Fruit fly (Drosophila melanogaster): Measurements from ENCODE around the gene Cyt-c-d.

Gene Cyt-c-d

DNA sequence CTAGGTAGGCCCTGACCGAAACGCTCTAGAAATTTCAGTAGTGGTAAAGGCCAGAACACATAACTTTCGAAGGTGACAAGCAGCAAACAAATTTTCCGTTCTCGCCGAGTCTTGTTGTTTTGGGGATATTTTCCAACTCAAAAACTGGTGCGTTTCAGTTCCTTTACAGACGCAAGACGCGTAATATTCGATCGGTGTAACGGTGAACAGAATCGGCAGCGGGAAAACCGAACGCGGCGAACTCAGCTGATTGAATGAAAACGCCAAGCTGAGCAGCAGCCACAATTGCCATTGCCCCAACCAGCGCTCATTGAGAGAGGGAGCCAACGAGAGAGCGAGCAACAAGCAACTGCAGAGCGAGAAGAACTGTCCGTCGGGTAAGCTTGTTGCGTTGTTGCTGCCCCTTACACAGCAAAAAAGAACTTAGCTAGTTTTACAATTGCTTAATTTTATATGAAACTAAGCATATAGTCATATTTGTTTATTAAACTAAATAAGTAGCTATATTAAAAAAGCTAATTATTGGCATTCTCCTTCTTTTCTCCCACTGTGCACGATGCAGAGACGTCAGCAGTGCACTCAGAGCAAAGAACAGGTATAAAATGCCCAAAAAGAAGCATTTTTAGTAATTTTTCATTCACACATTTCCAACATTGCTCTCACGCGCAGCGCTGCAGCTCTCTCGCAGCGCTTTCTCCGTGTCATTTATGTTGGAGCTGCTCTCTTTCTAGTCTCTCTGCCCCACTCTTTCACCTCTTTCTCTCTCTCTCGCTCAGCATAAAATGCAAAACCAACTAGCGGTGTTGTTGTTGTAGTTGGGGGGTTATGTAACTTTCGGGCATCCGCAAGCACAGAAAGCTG is at the start of gene Cyt-c-d, which contains the start of gene CG31808:
Gene Cyt-c-d, plus strand, starts transcription at position 51 of the 861 bp plus-strand sequence.
Gene CG31808, minus strand, starts transcription at position 355 of the 861 bp plus-strand sequence.
- peak; percentile 96 for TF ChIP-seq Snoo (tag; optimal IDR thresholded peaks at IDR 0.05)
- peak; percentile 98 for TF ChIP-seq Pif1B (GFP tag; optimal IDR thresholded peaks at IDR 0.05)
- TF ChIP-seq EcR (GFP tag; optimal IDR thresholded peaks at IDR 0.05): peak; percentile 32
- TF ChIP-seq CG8159 (tag; optimal IDR thresholded peaks at IDR 0.05): peak; percentile 94
- TF ChIP-seq CG34367 (tag; optimal IDR thresholded peaks at IDR 0.05): peak; percentile 93
- peak; percentile 97 for TF ChIP-seq rn (GFP tag; IDR thresholded peaks at IDR 0.05)
- peak; percentile 98 for TF ChIP-seq Pif1A (GFP tag; optimal IDR thresholded peaks at IDR 0.05)
- TF ChIP-seq Ets98B (GFP tag; IDR thresholded peaks at IDR 0.05): peak; percentile 99
- TF ChIP-seq CG12605 (GFP tag; IDR thresholded peaks at IDR 0.05): peak; percentile 99
- peak; percentile 95 for TF ChIP-seq CG9948 (tag; optimal IDR thresholded peaks at IDR 0.05)
- TF ChIP-seq CG8301 (tag; optimal IDR thresholded peaks at IDR 0.05): peak; percentile 99
- TF ChIP-seq CG10348 (GFP tag; IDR thresholded peaks at IDR 0.05): peak; percentile 95
- peak; percentile 89 for TF ChIP-seq D1 (tag; optimal IDR thresholded peaks at IDR 0.05)
- TF ChIP-seq CG4496 (GFP tag; IDR thresholded peaks at IDR 0.05): no peak; the same call in 2 of the 3 replicates
- TF ChIP-seq gl (tag; optimal IDR thresholded peaks at IDR 0.05): peak; percentile 85
- peak; percentile 82 for TF ChIP-seq CG13204 (GFP tag; optimal IDR thresholded peaks at IDR 0.05)
- peak; percentile 95 for TF ChIP-seq CG17806 (tag; optimal IDR thresholded peaks at IDR 0.05)
- TF ChIP-seq CG32121 (GFP tag; IDR thresholded peaks at IDR 0.05): peak; percentile 99
- peak; percentile 99 for TF ChIP-seq CG14655 (GFP tag; optimal IDR thresholded peaks at IDR 0.05)
- TF ChIP-seq fd96Ca (GFP tag; IDR thresholded peaks at IDR 0.05): peak; percentile 99
- TF ChIP-seq CG15710 (tag; optimal IDR thresholded peaks at IDR 0.05): peak; percentile 94

DNA sequence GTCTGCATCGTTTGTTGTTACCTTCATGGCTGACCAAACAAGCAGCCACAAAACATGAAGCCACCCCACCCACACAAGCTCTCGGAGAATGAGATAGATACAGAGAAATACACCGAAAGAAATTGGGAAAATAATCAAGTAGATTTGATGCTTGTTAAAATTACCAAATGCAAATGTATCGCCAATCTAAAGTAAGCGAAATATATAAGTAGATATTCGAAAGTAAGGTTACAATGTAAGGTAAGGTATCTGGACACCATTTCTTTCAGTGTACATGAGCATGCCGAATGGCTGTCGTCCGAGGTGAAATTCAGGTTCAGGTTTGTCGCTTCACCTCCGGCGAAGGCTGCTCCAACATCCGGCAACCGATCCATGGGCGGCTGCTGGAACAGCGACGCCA is 43.4 kb upstream of the Cyt-c-d start:
- TF ChIP-seq CG15710 (tag; optimal IDR thresholded peaks at IDR 0.05) (peak; percentile 50), CG32121 (GFP tag; IDR thresholded peaks at IDR 0.05) (peak; percentile 32; the same call in 1 of the 2 replicates), CG12605 (GFP tag; IDR thresholded peaks at IDR 0.05) (no peak), CG17806 (tag; optimal IDR thresholded peaks at IDR 0.05) (peak; percentile 48), CG10348 (GFP tag; IDR thresholded peaks at IDR 0.05) (peak; percentile 31; the same call in 1 of the 2 replicates), CG8301 (tag; optimal IDR thresholded peaks at IDR 0.05) (peak; percentile 55), CG8159 (tag; optimal IDR thresholded peaks at IDR 0.05) (peak; percentile 56), CG34367 (tag; optimal IDR thresholded peaks at IDR 0.05) (peak; percentile 39), Pif1A (GFP tag; optimal IDR thresholded peaks at IDR 0.05) (no peak), CG13204 (GFP tag; optimal IDR thresholded peaks at IDR 0.05) (no peak), CG9948 (tag; optimal IDR thresholded peaks at IDR 0.05) (no peak), CG14655 (GFP tag; optimal IDR thresholded peaks at IDR 0.05) (peak; percentile 59), fd96Ca (GFP tag; IDR thresholded peaks at IDR 0.05) (no peak), D1 (tag; optimal IDR thresholded peaks at IDR 0.05) (no peak), Snoo (tag; optimal IDR thresholded peaks at IDR 0.05) (no peak), Pif1B (GFP tag; optimal IDR thresholded peaks at IDR 0.05) (no peak), rn (GFP tag; IDR thresholded peaks at IDR 0.05) (no peak), gl (tag; optimal IDR thresholded peaks at IDR 0.05) (no peak), Ets98B (GFP tag; IDR thresholded peaks at IDR 0.05) (peak; percentile 56), CG4496 (GFP tag; IDR thresholded peaks at IDR 0.05) (peak; percentile 63)

DNA sequence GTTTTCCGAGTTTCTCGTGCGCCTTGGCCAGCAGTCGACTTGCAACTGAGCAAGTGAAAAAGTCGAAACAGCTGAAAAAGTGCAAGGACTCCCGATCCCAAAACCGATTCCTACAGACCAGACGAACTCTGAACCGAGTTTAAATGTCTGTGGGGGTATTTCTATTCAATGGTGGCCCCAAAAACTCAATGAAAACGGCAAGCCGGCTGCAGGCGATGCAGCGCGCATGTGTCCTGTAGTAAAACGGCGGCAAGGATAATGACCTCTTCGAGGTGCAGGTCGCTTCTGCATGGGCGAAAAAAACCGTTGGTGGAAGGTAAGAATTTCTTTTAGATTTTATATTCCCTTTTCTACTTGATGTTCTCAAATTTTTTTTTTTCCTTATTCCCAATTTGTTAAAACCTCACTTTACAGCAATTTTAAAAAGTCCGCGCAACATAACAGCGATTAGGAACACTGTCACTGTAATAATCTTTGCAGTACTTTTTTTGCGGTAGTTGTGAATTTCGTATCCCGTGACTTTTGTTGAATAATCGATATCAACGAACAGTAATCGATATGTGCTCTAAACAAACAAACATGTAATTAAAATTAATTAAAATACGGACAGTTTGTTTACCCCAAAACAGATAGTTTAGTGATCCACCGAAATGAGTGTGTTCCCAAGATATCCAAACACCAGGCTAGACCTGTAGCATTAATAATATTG is 38.9 kb upstream of the Cyt-c-d start, which contains the start of the genes Trpgamma and her:
Gene Trpgamma, minus strand, starts transcription at position 51 of the 709 bp plus-strand sequence.
Gene her, plus strand, starts transcription at position 535 of the 709 bp plus-strand sequence.
- TF ChIP-seq Snoo (tag; optimal IDR thresholded peaks at IDR 0.05) (no peak), EcR (GFP tag; optimal IDR thresholded peaks at IDR 0.05) (peak; percentile 77), CG15710 (tag; optimal IDR thresholded peaks at IDR 0.05) (no peak), CG4496 (GFP tag; IDR thresholded peaks at IDR 0.05) (no peak), CG10348 (GFP tag; IDR thresholded peaks at IDR 0.05) (no peak), CG13204 (GFP tag; optimal IDR thresholded peaks at IDR 0.05) (no peak), Pif1B (GFP tag; optimal IDR thresholded peaks at IDR 0.05) (no peak), CG12605 (GFP tag; IDR thresholded peaks at IDR 0.05) (no peak), CG17806 (tag; optimal IDR thresholded peaks at IDR 0.05) (no peak), fd96Ca (GFP tag; IDR thresholded peaks at IDR 0.05) (peak; percentile 65; the same call in 1 of the 3 replicates), CG8159 (tag; optimal IDR thresholded peaks at IDR 0.05) (no peak), CG14655 (GFP tag; optimal IDR thresholded peaks at IDR 0.05) (no peak)

DNA sequence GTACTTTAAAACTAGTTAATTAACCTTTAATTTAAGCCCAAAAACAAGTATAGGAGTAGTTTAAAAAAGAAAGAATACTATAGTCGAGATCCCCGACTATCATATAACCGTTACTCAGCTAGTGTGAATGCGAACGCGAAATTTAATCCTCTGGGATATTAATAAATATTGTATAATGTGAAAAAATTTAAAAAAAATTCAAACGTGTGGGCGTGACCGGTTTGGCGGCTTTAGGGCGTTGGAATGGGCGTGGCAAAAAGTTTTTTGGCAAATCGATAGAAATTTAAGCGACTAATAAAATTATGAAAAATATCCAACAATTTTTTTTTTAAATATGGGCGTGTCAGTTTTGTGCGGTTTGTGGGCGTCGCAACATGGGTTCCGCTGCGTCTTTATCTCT is 36.6 kb upstream of the Cyt-c-d start:
- TF ChIP-seq CG4496 (GFP tag; IDR thresholded peaks at IDR 0.05): no peak
- TF ChIP-seq rn (GFP tag; IDR thresholded peaks at IDR 0.05): no peak
- no peak for TF ChIP-seq CG13204 (GFP tag; optimal IDR thresholded peaks at IDR 0.05)
- TF ChIP-seq CG9948 (tag; optimal IDR thresholded peaks at IDR 0.05): no peak
- no peak for TF ChIP-seq CG10348 (GFP tag; IDR thresholded peaks at IDR 0.05)
- TF ChIP-seq D1 (tag; optimal IDR thresholded peaks at IDR 0.05): no peak
- TF ChIP-seq CG15710 (tag; optimal IDR thresholded peaks at IDR 0.05): no peak
- no peak for TF ChIP-seq Ets98B (GFP tag; IDR thresholded peaks at IDR 0.05)
- no peak for TF ChIP-seq Snoo (tag; optimal IDR thresholded peaks at IDR 0.05)
- no peak for TF ChIP-seq Pif1B (GFP tag; optimal IDR thresholded peaks at IDR 0.05)
- TF ChIP-seq EcR (GFP tag; optimal IDR thresholded peaks at IDR 0.05): no peak
- no peak for TF ChIP-seq CG32121 (GFP tag; IDR thresholded peaks at IDR 0.05)
- TF ChIP-seq CG8301 (tag; optimal IDR thresholded peaks at IDR 0.05): no peak
- no peak for TF ChIP-seq gl (tag; optimal IDR thresholded peaks at IDR 0.05)
- TF ChIP-seq CG12605 (GFP tag; IDR thresholded peaks at IDR 0.05): no peak
- TF ChIP-seq CG8159 (tag; optimal IDR thresholded peaks at IDR 0.05): no peak

All from whole organism, pupa.